Fruit fly (Drosophila melanogaster) whole organism, embryonic: ENCODE results near the gene Usp8.
A peak's percentile ranks its signal among the peaks of the same experiment; 100 is the strongest.

Source experiments
- Bdp1 ChIP-seq: fragments of 200-800 bp; sonication (Bioruptor generic); optimal IDR thresholded peaks from 3 replicates; lab custom pipeline; 2016; ENCODE audit warnings: missing biosample characterization, missing genetic modification characterization
- C15 ChIP-seq: fragments of 200-800 bp; sonication (Bioruptor generic); IDR thresholded peaks from 3 replicates; pipeline ENCODE4 v1.3.6; 2022; ENCODE audit warnings: missing biosample characterization, missing genetic modification characterization
- CG10209 ChIP-seq: fragments of 200-800 bp; sonication (Bioruptor generic); optimal IDR thresholded peaks from 3 replicates; lab custom pipeline; 2017; ENCODE audit warnings: missing biosample characterization, mild to moderate bottlenecking, missing genetic modification characterization, missing genetic modification reagents
- CG10959 ChIP-seq: fragments of 200-800 bp; sonication (Bioruptor generic); IDR thresholded peaks from 2 replicates; pipeline ENCODE4 v1.3.6; 2022; ENCODE audit warnings: missing biosample characterization, missing genetic modification characterization
- CG10979 ChIP-seq: fragments of 200-800 bp; sonication (Bioruptor generic); optimal IDR thresholded peaks from 2 replicates; lab custom pipeline; 2018; ENCODE audit warnings: missing biosample characterization, mild to moderate bottlenecking, missing genetic modification characterization, moderate library complexity
- CG11696 ChIP-seq: fragments of 200-800 bp; sonication (Bioruptor generic); IDR thresholded peaks from 2 replicates; pipeline ENCODE4 v1.3.6; 2022; ENCODE audit warnings: missing biosample characterization, missing genetic modification characterization
- CG12219 ChIP-seq: fragments of 200-800 bp; sonication (Bioruptor generic); optimal IDR thresholded peaks from 3 replicates; lab custom pipeline; 2018; ENCODE audit warnings: missing biosample characterization, mild to moderate bottlenecking, missing genetic modification characterization
- CG15479 ChIP-seq: fragments of 200-800 bp; sonication (Bioruptor generic); optimal IDR thresholded peaks from 3 replicates; lab custom pipeline; 2019; ENCODE audit warnings: missing biosample characterization, mild to moderate bottlenecking, missing genetic modification characterization, moderate library complexity
- CG15601 ChIP-seq: fragments of 200-800 bp; sonication (Bioruptor generic); optimal IDR thresholded peaks from 3 replicates; lab custom pipeline; 2019; ENCODE audit warnings: missing biosample characterization, mild to moderate bottlenecking, missing genetic modification characterization, moderate library complexity
- CG17186 ChIP-seq: fragments of 200-800 bp; sonication (Bioruptor generic); optimal IDR thresholded peaks from 3 replicates; lab custom pipeline; 2017; ENCODE audit warnings: missing biosample characterization, missing genetic modification reagents, missing genetic modification characterization
- CG17385 ChIP-seq: fragments of 200-800 bp; sonication (Bioruptor generic); optimal IDR thresholded peaks from 3 replicates; lab custom pipeline; 2018; ENCODE audit warnings: missing biosample characterization, mild to moderate bottlenecking, missing genetic modification characterization
- CG17612 ChIP-seq: fragments of 200-800 bp; sonication (Bioruptor generic); IDR thresholded peaks from 2 replicates; pipeline ENCODE4 v1.3.6; 2022; ENCODE audit warnings: missing biosample characterization, missing genetic modification characterization
- CG18011 ChIP-seq: fragments of 200-800 bp; sonication (Bioruptor generic); optimal IDR thresholded peaks from 2 replicates; lab custom pipeline; 2017; ENCODE audit warnings: missing biosample characterization, missing genetic modification characterization, mild to moderate bottlenecking, moderate library complexity, missing genotype
- CG2678 ChIP-seq: fragments of 200-800 bp; sonication (Bioruptor generic); optimal IDR thresholded peaks from 3 replicates; lab custom pipeline; 2019; ENCODE audit warnings: missing biosample characterization, mild to moderate bottlenecking, missing genetic modification characterization, moderate library complexity
- CG31224 ChIP-seq: fragments of 200-800 bp; sonication (Bioruptor generic); IDR thresholded peaks from 2 replicates; pipeline ENCODE4 v1.3.6; 2022; ENCODE audit warnings: missing biosample characterization, missing genetic modification characterization
- CG3163 ChIP-seq: fragments of 200-800 bp; sonication (Bioruptor generic); optimal IDR thresholded peaks from 3 replicates; lab custom pipeline; 2016; ENCODE audit warnings: missing biosample characterization, missing genetic modification characterization
- CG34376 ChIP-seq: fragments of 200-800 bp; sonication (Bioruptor generic); optimal IDR thresholded peaks from 2 replicates; lab custom pipeline; 2018; ENCODE audit warnings: missing biosample characterization, mild to moderate bottlenecking, missing genetic modification characterization
- CG4617 ChIP-seq: fragments of 200-800 bp; sonication (Bioruptor generic); optimal IDR thresholded peaks from 3 replicates; lab custom pipeline; 2016; ENCODE audit warnings: missing biosample characterization, missing genetic modification characterization, borderline replicate concordance
- CG8924 ChIP-seq: fragments of 200-800 bp; optimal IDR thresholded peaks from 3 replicates; lab custom pipeline; 2019; ENCODE audit warnings: missing biosample characterization, mild to moderate bottlenecking, missing genetic modification characterization, moderate library complexity
- CG9437 ChIP-seq: fragments of 200-800 bp; sonication (Bioruptor generic); optimal IDR thresholded peaks from 2 replicates; lab custom pipeline; 2018; ENCODE audit warnings: missing biosample characterization, mild to moderate bottlenecking, missing genetic modification characterization
- CG9797 ChIP-seq: fragments of 200-800 bp; sonication (Bioruptor generic); optimal IDR thresholded peaks from 3 replicates; lab custom pipeline; 2018; ENCODE audit warnings: missing biosample characterization, mild to moderate bottlenecking, missing genetic modification characterization
- Chrac-16 ChIP-seq: fragments of 200-800 bp; sonication (Bioruptor generic); optimal IDR thresholded peaks from 3 replicates; lab custom pipeline; 2016; ENCODE audit warnings: missing biosample characterization, missing genetic modification characterization
- D19B ChIP-seq: fragments of 200-800 bp; sonication (Bioruptor generic); optimal IDR thresholded peaks from 2 replicates; lab custom pipeline; 2017; ENCODE audit warnings: missing biosample characterization, mild to moderate bottlenecking, missing genetic modification characterization
- Dp ChIP-seq: fragments of 200-800 bp; sonication (Bioruptor generic); optimal IDR thresholded peaks from 2 replicates; lab custom pipeline; 2018; ENCODE audit warnings: missing biosample characterization, mild to moderate bottlenecking, missing genetic modification characterization, moderate library complexity
- E2f2 ChIP-seq: fragments of 200-800 bp; sonication (Bioruptor generic); IDR thresholded peaks from 2 replicates; pipeline ENCODE4 v1.3.6; 2022; ENCODE audit warnings: missing biosample characterization, missing genetic modification characterization
- HLH3B ChIP-seq: fragments of 200-800 bp; sonication (Bioruptor generic); IDR thresholded peaks from 2 replicates; pipeline ENCODE4 v1.3.6; 2022; ENCODE audit warnings: missing biosample characterization, missing genetic modification characterization
- Mad ChIP-seq: fragments of 200-800 bp; sonication (Bioruptor generic); optimal IDR thresholded peaks from 2 replicates; lab custom pipeline; 2016; ENCODE audit warnings: missing biosample characterization, missing genetic modification characterization
- Oli ChIP-seq: fragments of 200-800 bp; sonication (Bioruptor generic); optimal IDR thresholded peaks from 2 replicates; lab custom pipeline; 2018; ENCODE audit warnings: missing biosample characterization, mild to moderate bottlenecking, missing genetic modification characterization, moderate library complexity
- Rfx ChIP-seq: fragments of 200-800 bp; sonication (Bioruptor generic); IDR thresholded peaks from 2 replicates; pipeline ENCODE4 v1.3.6; 2022; ENCODE audit warnings: missing biosample characterization, missing genetic modification characterization
- Xrp1 ChIP-seq: fragments of 200-800 bp; sonication (Bioruptor generic); IDR thresholded peaks from 2 replicates; pipeline ENCODE4 v1.3.6; 2022; ENCODE audit warnings: missing biosample characterization, missing genetic modification characterization
- br ChIP-seq: fragments of >200 bp; optimal IDR thresholded peaks from 2 replicates; lab custom pipeline; 2017
- chif ChIP-seq, 2 experiments: fragments of 200-800 bp; sonication (Bioruptor generic); optimal IDR thresholded peaks; 3 replicates each; lab custom pipeline; 2016; ENCODE audit warnings: missing biosample characterization in 2 of 2, missing genetic modification characterization in 2 of 2
- crc ChIP-seq: fragments of 200-800 bp; sonication (Bioruptor generic); optimal IDR thresholded peaks from 2 replicates; lab custom pipeline; 2016; ENCODE audit warnings: missing biosample characterization, missing genetic modification characterization
- esg ChIP-seq: fragments of 200-800 bp; sonication (Bioruptor generic); conservative IDR thresholded peaks from 2 replicates; pipeline ENCODE4 v1.3.6; 2022; ENCODE audit warnings: missing biosample characterization, missing genetic modification characterization
- grn ChIP-seq: fragments of 200-800 bp; sonication (Bioruptor generic); optimal IDR thresholded peaks from 3 replicates; lab custom pipeline; 2017; ENCODE audit warnings: missing biosample characterization, missing genetic modification characterization
- gt ChIP-seq: fragments of 200-800 bp; sonication (Bioruptor generic); IDR thresholded peaks from 2 replicates; pipeline ENCODE4 v1.3.6; 2022; ENCODE audit warnings: missing biosample characterization, missing genetic modification characterization
- hb ChIP-seq: fragments of 200-800 bp; sonication (Bioruptor generic); IDR thresholded peaks from 3 replicates; pipeline ENCODE4 v1.3.6; 2022; ENCODE audit warnings: missing biosample characterization, missing genetic modification characterization; ENCODE audit not compliant: partially characterized antibody
- lilli ChIP-seq: fragments of 200-800 bp; sonication (Bioruptor generic); optimal IDR thresholded peaks from 3 replicates; lab custom pipeline; 2016; ENCODE audit warnings: missing biosample characterization, missing genetic modification characterization
- luna ChIP-seq: fragments of 200-800 bp; sonication (Bioruptor generic); optimal IDR thresholded peaks from 2 replicates; lab custom pipeline; 2016; ENCODE audit warnings: missing biosample characterization, missing genetic modification characterization
- nom ChIP-seq: fragments of 200-800 bp; sonication (Bioruptor generic); optimal IDR thresholded peaks from 2 replicates; lab custom pipeline; 2017; ENCODE audit warnings: missing biosample characterization, missing genetic modification characterization, mild to moderate bottlenecking, moderate library complexity, missing genetic modification reagents
- pita ChIP-seq: fragments of 200-800 bp; sonication (Bioruptor generic); optimal IDR thresholded peaks from 2 replicates; lab custom pipeline; 2017; ENCODE audit warnings: missing biosample characterization, mild to moderate bottlenecking, missing genetic modification characterization
- pum ChIP-seq: fragments of 200-800 bp; sonication (Bioruptor generic); optimal IDR thresholded peaks from 2 replicates; lab custom pipeline; 2016; ENCODE audit warnings: missing biosample characterization, missing genetic modification characterization
- pzg ChIP-seq: fragments of 200-800 bp; sonication (Bioruptor generic); optimal IDR thresholded peaks from 3 replicates; lab custom pipeline; 2018; ENCODE audit warnings: missing biosample characterization, mild to moderate bottlenecking, missing genetic modification characterization, moderate library complexity
- rib ChIP-seq: fragments of 200-800 bp; sonication (Bioruptor generic); IDR thresholded peaks from 2 replicates; pipeline ENCODE4 v1.3.6; 2022; ENCODE audit warnings: missing biosample characterization, missing genetic modification characterization
- shn ChIP-seq: fragments of 200-800 bp; sonication (Bioruptor generic); optimal IDR thresholded peaks from 3 replicates; lab custom pipeline; 2016; ENCODE audit warnings: missing biosample characterization, missing genetic modification characterization
- sob ChIP-seq: fragments of 200-800 bp; sonication (Bioruptor generic); IDR thresholded peaks from 2 replicates; pipeline ENCODE4 v1.3.6; 2022; ENCODE audit warnings: missing biosample characterization, missing genetic modification characterization
- unpg ChIP-seq: fragments of 200-800 bp; sonication (Bioruptor generic); optimal IDR thresholded peaks from 3 replicates; lab custom pipeline; 2018; ENCODE audit warnings: missing biosample characterization, mild to moderate bottlenecking, missing genetic modification characterization, moderate library complexity

Gene Usp8

DNA sequence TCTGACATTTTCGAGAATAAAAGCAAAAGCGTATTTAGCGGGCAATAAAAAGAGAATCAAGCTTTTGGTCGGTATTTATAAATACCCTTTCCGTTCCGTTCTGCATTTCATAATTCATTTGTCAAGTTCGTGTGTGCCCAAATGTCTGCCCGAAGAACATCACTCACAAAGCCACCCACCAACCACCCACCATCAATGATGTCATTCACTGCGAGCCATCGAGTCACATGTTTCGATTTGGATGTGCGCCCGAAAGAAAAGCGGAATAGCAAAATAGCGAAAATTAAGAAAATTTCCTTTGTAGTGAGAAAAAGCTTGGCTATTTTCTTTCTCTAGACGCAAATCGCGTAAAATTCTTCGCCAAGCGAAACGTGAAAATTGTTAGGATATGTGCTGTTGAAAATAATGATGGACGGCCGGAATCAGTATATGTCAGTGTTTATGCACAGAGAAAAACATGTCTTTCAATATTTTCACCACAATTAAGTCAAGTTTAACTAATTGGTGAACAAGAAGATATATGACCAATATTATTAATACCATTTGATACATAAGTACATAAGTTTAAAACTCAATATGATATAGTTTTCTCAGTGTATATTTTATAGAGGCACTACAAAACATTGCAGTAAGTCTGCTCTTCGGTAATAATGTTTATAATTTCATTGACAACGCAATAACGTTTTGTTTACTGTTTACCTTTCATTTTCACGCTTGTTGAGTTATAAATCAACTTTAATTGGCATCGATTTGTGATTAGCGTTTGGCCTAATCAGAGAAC is 17.2 kb downstream of the Usp8 start (continued):
- peak; percentile 60 for TF ChIP-seq CG17385 (GFP tag; lab: Kevin White, UChicago)
- TF ChIP-seq CG11696 (GFP tag; lab: Robert Waterston, UW) = peak; percentile 54; the same call in 1 of the 2 replicates
- no peak for TF ChIP-seq CG9797 (GFP tag; lab: Kevin White, UChicago)
- peak; percentile 26 for TF ChIP-seq CG18011 (GFP tag; lab: Kevin White, UChicago)
- no peak for TF ChIP-seq grn (GFP tag; lab: Kevin White, UChicago)
- TF ChIP-seq lilli (GFP tag; lab: Kevin White, UChicago) = peak; percentile 55
- 0 out of 2 replicates have a peak, but pooled peaks have one; percentile 4 for TF ChIP-seq CG10959 (GFP tag; lab: Robert Waterston, UW)
- no peak for TF ChIP-seq gt (GFP tag; lab: Robert Waterston, UW)
- peak; percentile 71 for TF ChIP-seq sob (GFP tag; lab: Robert Waterston, UW)
- TF ChIP-seq CG15479 (GFP tag; lab: Kevin White, UChicago) = no peak
- no peak for TF ChIP-seq HLH3B (GFP tag; lab: Robert Waterston, UW)
- no peak for TF ChIP-seq hb (GFP tag; lab: Robert Waterston, UW)
- TF ChIP-seq Chrac-16 = peak; percentile 54
- no peak for TF ChIP-seq nom (GFP tag; lab: Kevin White, UChicago)
- no peak for TF ChIP-seq luna (GFP tag; lab: Kevin White, UChicago)
- TF ChIP-seq CG31224 = peak; percentile 52
- peak; percentile 69 for TF ChIP-seq esg (GFP tag; lab: Robert Waterston, UW)
- peak; percentile 45 for TF ChIP-seq Oli
- peak; percentile 4 for TF ChIP-seq CG10979 (tag; lab: Kevin White, UChicago)
- no peak for TF ChIP-seq CG3163 (GFP tag; lab: Kevin White, UChicago)
- no peak for TF ChIP-seq pzg
- peak; percentile 61 for TF ChIP-seq unpg (GFP tag; lab: Kevin White, UChicago)
- TF ChIP-seq E2f2 = peak; percentile 35; the same call in 1 of the 2 replicates
- peak; percentile 51 for TF ChIP-seq CG10209 (GFP tag; lab: Kevin White, UChicago)
- no peak for TF ChIP-seq Dp
- peak; percentile 80 for TF ChIP-seq CG2678 (tag; lab: Kevin White, UChicago)
- peak; percentile 75 for TF ChIP-seq Rfx (GFP tag; lab: Robert Waterston, UW)
- TF ChIP-seq shn (GFP tag; lab: Kevin White, UChicago) = no peak
- TF ChIP-seq pum (GFP tag; lab: Kevin White, UChicago) = peak; percentile 20
- no peak for TF ChIP-seq CG17186
- TF ChIP-seq br = no peak
- TF ChIP-seq CG15601 (tag; lab: Kevin White, UChicago) = no peak
- TF ChIP-seq CG4617 (GFP tag; lab: Kevin White, UChicago) = peak; percentile 1
- TF ChIP-seq chif (GFP tag; optimal IDR thresholded peaks at IDR 0.05; lab: Kevin White, UChicago) = peak; percentile 18 to 34
- TF ChIP-seq rib (GFP tag; lab: Robert Waterston, UW) = peak; percentile 41; the same call in 1 of the 2 replicates
- peak; percentile 56 for TF ChIP-seq Xrp1 (GFP tag; lab: Robert Waterston, UW)
- TF ChIP-seq crc (GFP tag; lab: Kevin White, UChicago) = peak; percentile 28
- TF ChIP-seq CG12219 (GFP tag; lab: Kevin White, UChicago) = peak; percentile 59
- TF ChIP-seq C15 (GFP tag; lab: Robert Waterston, UW) = 0 out of 3 replicates have a peak, but pooled peaks have one; percentile 51
- no peak for TF ChIP-seq pita (GFP tag; lab: Kevin White, UChicago)
- no peak for TF ChIP-seq Mad (GFP tag; lab: Kevin White, UChicago)
- TF ChIP-seq CG17612 (GFP tag; lab: Robert Waterston, UW) = 0 out of 2 replicates have a peak, but pooled peaks have one; percentile 36
- no peak for TF ChIP-seq Bdp1 (GFP tag; lab: Kevin White, UChicago)
- TF ChIP-seq CG9437 = peak; percentile 7
- peak; percentile 37 for TF ChIP-seq D19B (GFP tag; lab: Kevin White, UChicago)
- peak; percentile 53 for TF ChIP-seq CG8924 (tag; lab: Kevin White, UChicago)
- no peak for TF ChIP-seq CG34376 (GFP tag; lab: Kevin White, UChicago)
